Fruit fly (Drosophila melanogaster) whole organism, pupa: ENCODE measurements around the gene CG6576.

Source experiments
- CG10348 ChIP-seq: fragments of 200-800 bp; sonication (Bioruptor generic); IDR thresholded peaks from 2 replicates; pipeline ENCODE4 v1.3.6; 2022; ENCODE audit warnings: missing biosample characterization, missing genetic modification characterization
- CG12605 ChIP-seq: fragments of 200-800 bp; sonication (Bioruptor generic); IDR thresholded peaks from 2 replicates; pipeline ENCODE4 v1.3.6; 2022; ENCODE audit warnings: missing biosample characterization, missing genetic modification characterization
- CG13204 ChIP-seq: fragments of 200-800 bp; sonication (Bioruptor generic); optimal IDR thresholded peaks from 2 replicates; lab custom pipeline; 2018; ENCODE audit warnings: missing biosample characterization, mild to moderate bottlenecking, missing genetic modification characterization, moderate library complexity
- CG14655 ChIP-seq: fragments of 200-800 bp; sonication (Bioruptor generic); optimal IDR thresholded peaks from 3 replicates; lab custom pipeline; 2017; ENCODE audit warnings: mild to moderate bottlenecking, missing biosample characterization, missing genetic modification reagents, missing genetic modification characterization
- CG15710 ChIP-seq: fragments of 200-800 bp; sonication (Bioruptor generic); optimal IDR thresholded peaks from 2 replicates; lab custom pipeline; 2018; ENCODE audit warnings: missing biosample characterization, mild to moderate bottlenecking, missing genetic modification characterization, moderate library complexity
- CG17806 ChIP-seq: fragments of 200-800 bp; sonication (Bioruptor generic); optimal IDR thresholded peaks from 2 replicates; lab custom pipeline; 2018; ENCODE audit warnings: missing biosample characterization, mild to moderate bottlenecking, missing genetic modification characterization, moderate library complexity
- CG32121 ChIP-seq: fragments of 200-800 bp; sonication (Bioruptor generic); IDR thresholded peaks from 2 replicates; pipeline ENCODE4 v1.3.6; 2022; ENCODE audit warnings: missing biosample characterization, missing genetic modification characterization
- CG34367 ChIP-seq: fragments of 200-800 bp; sonication (Bioruptor generic); optimal IDR thresholded peaks from 2 replicates; lab custom pipeline; 2018; ENCODE audit warnings: missing biosample characterization, mild to moderate bottlenecking, missing genetic modification characterization
- CG4496 ChIP-seq: fragments of 200-800 bp; sonication (Bioruptor generic); IDR thresholded peaks from 3 replicates; pipeline ENCODE4 v1.3.6; 2022; ENCODE audit warnings: missing biosample characterization, missing genetic modification characterization
- CG8159 ChIP-seq: fragments of 200-800 bp; sonication (Bioruptor generic); optimal IDR thresholded peaks from 3 replicates; lab custom pipeline; 2018; ENCODE audit warnings: missing biosample characterization, mild to moderate bottlenecking, missing genetic modification characterization, moderate library complexity
- CG8301 ChIP-seq: fragments of 200-800 bp; sonication (Bioruptor generic); optimal IDR thresholded peaks from 2 replicates; lab custom pipeline; 2018; ENCODE audit warnings: missing biosample characterization, mild to moderate bottlenecking, missing genetic modification characterization
- CG9948 ChIP-seq: fragments of 200-800 bp; sonication (Bioruptor generic); optimal IDR thresholded peaks from 2 replicates; lab custom pipeline; 2018; ENCODE audit warnings: missing biosample characterization, mild to moderate bottlenecking, missing genetic modification characterization, moderate library complexity
- D1 ChIP-seq: fragments of 200-800 bp; sonication (Bioruptor generic); optimal IDR thresholded peaks from 2 replicates; lab custom pipeline; 2018; ENCODE audit warnings: missing biosample characterization, mild to moderate bottlenecking, missing genetic modification characterization, moderate library complexity
- EcR ChIP-seq: fragments of 200-800 bp; sonication (Bioruptor generic); optimal IDR thresholded peaks from 3 replicates; lab custom pipeline; 2019; ENCODE audit warnings: missing biosample characterization, missing genetic modification characterization, mild to moderate bottlenecking, moderate library complexity, missing genetic modification reagents
- Ets98B ChIP-seq: fragments of 200-800 bp; sonication (Bioruptor generic); IDR thresholded peaks from 2 replicates; pipeline ENCODE4 v1.3.6; 2022; ENCODE audit warnings: missing biosample characterization, missing genetic modification characterization
- Pif1A ChIP-seq: fragments of 200-800 bp; sonication (Bioruptor generic); optimal IDR thresholded peaks from 3 replicates; lab custom pipeline; 2016; ENCODE audit warnings: missing biosample characterization, missing genetic modification characterization
- Pif1B ChIP-seq: fragments of 200-800 bp; sonication (Bioruptor generic); optimal IDR thresholded peaks from 3 replicates; lab custom pipeline; 2016; ENCODE audit warnings: missing biosample characterization, missing genetic modification characterization
- Snoo ChIP-seq: fragments of 200-800 bp; sonication (Bioruptor generic); optimal IDR thresholded peaks from 3 replicates; lab custom pipeline; 2017; ENCODE audit warnings: missing biosample characterization, mild to moderate bottlenecking, missing genetic modification characterization, inconsistent platforms
- fd96Ca ChIP-seq: fragments of 200-800 bp; sonication (Bioruptor generic); IDR thresholded peaks from 3 replicates; pipeline ENCODE4 v1.3.6; 2022; ENCODE audit warnings: missing biosample characterization, missing genetic modification characterization
- rn ChIP-seq: fragments of 200-800 bp; sonication (Bioruptor generic); IDR thresholded peaks from 2 replicates; pipeline ENCODE4 v1.3.6; 2022; ENCODE audit warnings: missing biosample characterization, missing genetic modification characterization

The CG6576 gene

DNA sequence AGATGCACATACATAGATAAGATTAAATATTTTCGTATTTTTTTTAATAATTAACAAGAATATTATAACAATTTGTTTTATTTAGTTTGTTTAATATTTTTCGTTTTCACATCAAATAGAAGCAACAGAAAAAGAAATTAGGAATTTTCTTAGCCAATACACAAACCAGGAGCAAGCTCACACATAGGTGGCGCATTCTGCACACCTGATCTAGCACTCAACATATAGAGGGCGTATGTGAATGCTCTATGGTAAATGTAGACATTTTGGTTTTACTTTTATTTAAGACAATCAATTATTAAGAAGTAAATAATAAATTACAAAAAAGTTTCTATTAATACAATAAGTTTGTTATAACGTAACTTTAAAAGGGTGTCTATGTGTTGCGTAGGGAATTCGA is 7.0 kb upstream of the CG6576 start:
- TF ChIP-seq CG14655 (no peak), D1 (peak; percentile 91), CG15710 (tag; lab: Kevin White, UChicago) (no peak), rn (GFP tag; lab: Robert Waterston, UW) (no peak), EcR (GFP tag; lab: Kevin White, UChicago) (no peak)

- TF ChIP-seq fd96Ca (GFP tag; lab: Robert Waterston, UW) (0 out of 3 replicates have a peak, but pooled peaks have one; percentile 21), CG15710 (tag; lab: Kevin White, UChicago) (no peak), Pif1A (GFP tag; lab: Kevin White, UChicago) (no peak)
These were observed 5.8 kb upstream of the CG6576 start, which contains the start of gene CG13306 for dm6 chr3L:8749676-8750654. Gene CG13306, minus strand, starts transcription at chr3L:8749726.

- TF ChIP-seq fd96Ca (GFP tag; lab: Robert Waterston, UW) (peak; percentile 24; the same call in 1 of the 3 replicates), Ets98B (peak; percentile 70), CG4496 (GFP tag; lab: Robert Waterston, UW) (peak; percentile 58; the same call in 2 of the 3 replicates), CG17806 (tag; lab: Kevin White, UChicago) (no peak), rn (GFP tag; lab: Robert Waterston, UW) (peak; percentile 24; the same call in 1 of the 2 replicates), CG12605 (GFP tag; lab: Robert Waterston, UW) (peak; percentile 33; the same call in 1 of the 2 replicates), CG34367 (tag; lab: Kevin White, UChicago) (no peak), CG9948 (tag; lab: Kevin White, UChicago) (no peak), CG32121 (GFP tag; lab: Robert Waterston, UW) (peak; percentile 76), Pif1A (GFP tag; lab: Kevin White, UChicago) (no peak), CG10348 (GFP tag; lab: Robert Waterston, UW) (no peak), CG8301 (tag; lab: Kevin White, UChicago) (peak; percentile 54), Snoo (tag; lab: Kevin White, UChicago) (no peak), CG14655 (peak; percentile 32), CG8159 (tag; lab: Kevin White, UChicago) (no peak)
These were observed 4.5 kb upstream of the CG6576 start for dm6 chr3L:8751262-8751661.

DNA sequence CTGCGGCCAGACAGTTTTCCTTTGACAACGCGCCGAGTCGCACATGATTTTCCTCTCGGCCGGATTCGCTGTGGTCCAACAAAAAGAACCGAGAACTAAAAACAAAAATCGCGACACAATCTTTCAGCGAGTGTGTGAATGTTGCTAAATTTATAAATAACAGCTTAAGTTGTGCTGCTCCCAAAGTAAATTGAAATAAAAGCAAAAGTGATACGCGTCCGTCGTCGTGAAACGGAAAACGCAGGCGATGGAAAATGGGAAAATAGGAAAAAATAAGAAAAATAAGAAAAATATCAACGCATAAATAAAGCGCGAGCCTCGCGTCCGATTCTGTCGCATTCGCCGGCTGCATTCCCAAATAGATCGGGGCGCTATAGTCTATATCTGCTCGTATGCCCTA is 2.2 kb upstream of the CG6576 start, which contains the start of gene Fhos:
Gene Fhos (plus strand): TSS at position 28 of the 400 bp plus-strand sequence.
- TF ChIP-seq CG12605 (GFP tag; lab: Robert Waterston, UW) (peak; percentile 50; the same call in 1 of the 2 replicates), EcR (GFP tag; lab: Kevin White, UChicago) (no peak), CG14655 (peak; percentile 3), CG4496 (GFP tag; lab: Robert Waterston, UW) (no peak), Ets98B (peak; percentile 24; the same call in 1 of the 2 replicates), CG32121 (GFP tag; lab: Robert Waterston, UW) (peak; percentile 30; the same call in 1 of the 2 replicates), Snoo (tag; lab: Kevin White, UChicago) (no peak), CG8301 (tag; lab: Kevin White, UChicago) (peak; percentile 21), CG10348 (GFP tag; lab: Robert Waterston, UW) (no peak), CG34367 (tag; lab: Kevin White, UChicago) (no peak)

- TF ChIP-seq CG13204 (GFP tag; lab: Kevin White, UChicago), result no peak
- TF ChIP-seq fd96Ca (GFP tag; lab: Robert Waterston, UW), result peak; percentile 12; the same call in 1 of the 3 replicates
- TF ChIP-seq Pif1A (GFP tag; lab: Kevin White, UChicago), result peak; percentile 10
- no peak for TF ChIP-seq Pif1B (GFP tag; lab: Kevin White, UChicago)
- TF ChIP-seq CG32121 (GFP tag; lab: Robert Waterston, UW), result peak; percentile 78
- no peak; the same call in 1 of the 3 replicates for TF ChIP-seq CG4496 (GFP tag; lab: Robert Waterston, UW)
- no peak for TF ChIP-seq D1
- peak; percentile 8 for TF ChIP-seq CG15710 (tag; lab: Kevin White, UChicago)
- no peak for TF ChIP-seq rn (GFP tag; lab: Robert Waterston, UW)
- no peak for TF ChIP-seq EcR (GFP tag; lab: Kevin White, UChicago)
- no peak for TF ChIP-seq CG34367 (tag; lab: Kevin White, UChicago)
- TF ChIP-seq Snoo (tag; lab: Kevin White, UChicago), result no peak
- TF ChIP-seq CG12605 (GFP tag; lab: Robert Waterston, UW), result peak; percentile 21; the same call in 1 of the 2 replicates
- TF ChIP-seq CG17806 (tag; lab: Kevin White, UChicago), result no peak
- peak; percentile 64 for TF ChIP-seq Ets98B
- TF ChIP-seq CG14655, result no peak
- no peak for TF ChIP-seq CG8301 (tag; lab: Kevin White, UChicago)
- no peak for TF ChIP-seq CG8159 (tag; lab: Kevin White, UChicago)
These were observed 7.3 kb downstream of the CG6576 start for dm6 chr3L:8763037-8763454.

DNA sequence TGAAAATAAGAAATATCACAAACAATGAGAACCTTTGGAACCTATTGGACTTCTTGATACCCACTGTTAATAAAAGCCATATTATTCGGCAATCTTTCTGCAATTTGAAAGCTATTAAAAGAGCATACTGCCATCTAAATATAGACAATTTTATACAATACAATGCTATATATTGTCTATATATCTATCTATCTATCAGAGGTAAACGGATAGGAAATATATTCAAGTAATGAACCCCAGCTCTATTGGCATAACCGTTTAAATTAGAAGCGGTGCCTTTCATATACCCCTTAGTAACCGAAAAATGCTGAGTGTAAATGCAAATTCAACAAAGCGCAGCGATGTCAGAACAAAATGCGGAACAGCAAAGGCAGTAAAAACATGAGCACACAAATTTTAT is 8.0 kb downstream of the CG6576 start:
- TF ChIP-seq Snoo (tag; lab: Kevin White, UChicago) (peak; percentile 32), rn (GFP tag; lab: Robert Waterston, UW) (no peak), Pif1A (GFP tag; lab: Kevin White, UChicago) (no peak), CG15710 (tag; lab: Kevin White, UChicago) (no peak), D1 (no peak)
